Worm (Caenorhabditis elegans) whole organism, mixed stage, embryonic: ENCODE data around the gene lis-1.

Experiments used
- blmp-1 ChIP-seq: fragments of 150-350 bp; optimal IDR thresholded peaks from 2 replicates; lab custom pipeline; 2014; ENCODE audit warnings: missing biosample characterization, missing genetic modification characterization
- ceh-43 ChIP-seq: fragments of 200-800 bp; sonication (Bioruptor generic); optimal IDR thresholded peaks from 2 replicates; lab custom pipeline; 2018; ENCODE audit warnings: mild to moderate bottlenecking, missing genetic modification characterization, moderate library complexity, missing compliant biosample characterization
- elt-1 ChIP-seq: sonication (generic microtip); optimal IDR thresholded peaks from 2 replicates; lab custom pipeline; 2017; ENCODE audit warnings: missing genetic modification characterization, mild to moderate bottlenecking, missing compliant biosample characterization, antibody characterized with exemption, moderate library complexity, borderline replicate concordance; ENCODE audit not compliant: insufficient read depth
- lin-13 ChIP-seq: fragments of 150-350 bp; optimal IDR thresholded peaks from 2 replicates; lab custom pipeline; 2014; ENCODE audit warnings: missing biosample characterization, missing genetic modification characterization
- mab-5 ChIP-seq: fragments of 150-350 bp; optimal IDR thresholded peaks from 2 replicates; lab custom pipeline; 2014; ENCODE audit warnings: missing biosample characterization, missing genetic modification characterization
- mep-1 ChIP-seq: fragments of 150-350 bp; optimal IDR thresholded peaks from 2 replicates; lab custom pipeline; 2017; ENCODE audit warnings: missing biosample characterization, missing genetic modification reagents, missing genetic modification characterization, inconsistent platforms
- nhr-12 ChIP-seq: fragments of 150-350 bp; optimal IDR thresholded peaks from 2 replicates; lab custom pipeline; 2014; ENCODE audit warnings: missing biosample characterization, missing genetic modification characterization
- nhr-237 ChIP-seq: fragments of 150-350 bp; optimal IDR thresholded peaks from 2 replicates; lab custom pipeline; 2014; ENCODE audit warnings: missing biosample characterization, missing genetic modification characterization
- pha-4 ChIP-seq: fragments of 150-350 bp; optimal IDR thresholded peaks from 2 replicates; lab custom pipeline; 2018; ENCODE audit warnings: missing biosample characterization, missing genetic modification reagents, missing genetic modification characterization
- unc-120 ChIP-seq: sonication (generic microtip); optimal IDR thresholded peaks from 2 replicates; lab custom pipeline; 2017; ENCODE audit warnings: missing genetic modification characterization, missing compliant biosample characterization; ENCODE audit not compliant: poor library complexity, severe bottlenecking
- unc-62 ChIP-seq: fragments of 150-350 bp; optimal IDR thresholded peaks from 2 replicates; lab custom pipeline; 2014; ENCODE audit warnings: missing biosample characterization, missing genetic modification reagents, missing genetic modification characterization
- ztf-11 ChIP-seq: fragments of 150-350 bp; optimal IDR thresholded peaks from 2 replicates; lab custom pipeline; 2014; ENCODE audit warnings: missing biosample characterization, missing genetic modification characterization

DNA sequence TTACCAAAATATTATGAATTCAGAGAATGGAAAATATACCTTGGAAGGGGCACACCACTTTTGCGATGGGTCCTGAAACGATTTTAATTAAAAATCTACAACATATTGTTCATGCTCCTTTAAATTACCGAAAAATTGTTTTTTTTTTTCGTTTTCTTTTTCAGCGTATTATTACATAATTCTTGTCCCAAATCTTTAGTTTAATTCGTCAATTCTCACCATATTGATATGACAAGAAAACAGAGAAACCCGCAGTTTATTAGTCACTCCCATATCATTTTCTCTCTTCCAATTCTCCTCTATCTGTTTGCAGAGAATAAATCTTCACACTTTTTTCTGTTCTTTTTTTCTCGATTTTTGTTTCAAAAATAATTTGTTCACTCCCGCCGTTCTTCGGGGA lies 18.8 kb upstream of the lis-1 start, which contains the start of gene F11F1.1:
- no peak for TF ChIP-seq mep-1 (tag; lab: Kevin White, UChicago)
- no peak for TF ChIP-seq unc-62 (GFP tag; lab: Kevin White, UChicago)
- no peak for TF ChIP-seq ztf-11
- no peak for TF ChIP-seq nhr-237 (tag; lab: Kevin White, UChicago)
- TF ChIP-seq nhr-12 (tag; lab: Kevin White, UChicago): no peak
- TF ChIP-seq blmp-1 (tag; lab: Kevin White, UChicago): no peak
- TF ChIP-seq mab-5 (tag; lab: Kevin White, UChicago): no peak
- TF ChIP-seq unc-120 (tag; lab: Kevin White, UChicago): no peak
- no peak for TF ChIP-seq ceh-43 (GFP tag; lab: Kevin White, UChicago)
- no peak for TF ChIP-seq lin-13 (tag; lab: Kevin White, UChicago)
- TF ChIP-seq elt-1 (tag; lab: Kevin White, UChicago): no peak
- no peak for TF ChIP-seq pha-4 (tag; lab: Kevin White, UChicago)
